Worm (Caenorhabditis elegans): ENCODE results near the gene K11E4.1.

DNA sequence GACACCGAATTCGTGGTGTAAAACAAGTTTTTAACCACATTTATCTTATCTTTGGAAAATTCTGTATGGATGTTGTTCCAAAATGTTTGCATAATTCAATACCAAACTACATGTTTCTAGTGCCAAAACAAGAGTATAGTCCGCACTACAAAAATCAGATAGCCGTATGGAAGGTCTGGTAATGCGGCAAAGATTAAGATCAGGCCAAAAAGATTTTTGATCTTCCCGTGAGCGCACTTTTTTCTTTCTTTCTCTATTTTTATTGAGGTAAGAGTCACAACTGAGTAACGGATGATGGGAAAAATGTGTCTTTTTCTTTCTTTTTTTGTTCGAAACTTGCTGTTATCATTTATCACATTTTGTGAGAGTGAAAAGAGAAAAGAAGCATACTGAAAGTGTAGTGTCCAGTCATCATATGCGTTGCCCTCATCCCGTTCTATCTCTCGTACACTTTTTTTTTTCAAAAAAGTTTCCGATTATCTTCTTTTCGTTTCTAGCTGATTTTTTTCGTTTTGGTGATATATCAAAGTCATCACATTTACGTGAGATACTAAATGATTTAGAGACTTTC lies 30.7 kb downstream of the K11E4.1 start:
- TF ChIP-seq flt-1 (GFP tag; IDR thresholded peaks at IDR 0.05) (no peak), ama-1 (optimal IDR thresholded peaks at IDR 0.05) (no peak), hmbx-1 (tag; optimal IDR thresholded peaks at IDR 0.05) (no peak), hnd-1 (tag; optimal IDR thresholded peaks at IDR 0.05) (no peak), B0310.2 (tag; optimal IDR thresholded peaks at IDR 0.05) (no peak), ceh-13 (GFP tag; optimal IDR thresholded peaks at IDR 0.05) (no peak)

Data from whole organism, early embryonic.